Worm (Caenorhabditis elegans) whole organism, L2 larva: ENCODE results near the gene dnj-13.

Source experiments
- Y55F3AM.14 ChIP-seq: fragments of 200-800 bp; sonication (Bioruptor generic); optimal IDR thresholded peaks from 2 replicates; lab custom pipeline; 2018; ENCODE audit warnings: mild to moderate bottlenecking, missing genetic modification characterization, missing compliant biosample characterization
- aly-2 ChIP-seq: fragments of 150-350 bp; optimal IDR thresholded peaks from 2 replicates; lab custom pipeline; 2014; ENCODE audit warnings: missing biosample characterization, missing genetic modification characterization
- egl-27 ChIP-seq: sonication (generic microtip); optimal IDR thresholded peaks from 3 replicates; lab custom pipeline; 2017; ENCODE audit warnings: missing biosample characterization, missing genetic modification reagents, missing genetic modification characterization
- mdl-1 ChIP-seq, 2 experiments: fragments of 150-350 bp in 1 of 2; sonication (generic microtip) in 1 of 2; optimal IDR thresholded peaks; 2 replicates each; lab custom pipeline; 2017; ENCODE audit warnings: missing biosample characterization in 2 of 2, missing genetic modification characterization in 2 of 2
- nhr-21 ChIP-seq: fragments of 150-350 bp; optimal IDR thresholded peaks from 2 replicates; lab custom pipeline; 2014; ENCODE audit warnings: missing biosample characterization, missing genetic modification characterization
- nhr-237 ChIP-seq: fragments of 150-350 bp; optimal IDR thresholded peaks from 2 replicates; lab custom pipeline; 2014; ENCODE audit warnings: missing biosample characterization, missing genetic modification characterization
- nhr-25 ChIP-seq: fragments of 150-350 bp; sonication (generic microtip); optimal IDR thresholded peaks from 3 replicates; lab custom pipeline; 2014; ENCODE audit warnings: missing biosample characterization, missing genetic modification characterization
- sma-3 ChIP-seq: sonication (generic microtip); optimal IDR thresholded peaks from 2 replicates; lab custom pipeline; 2016; ENCODE audit warnings: missing genetic modification reagents, missing genetic modification characterization, missing compliant biosample characterization
- unc-62 ChIP-seq: fragments of 150-350 bp; optimal IDR thresholded peaks from 2 replicates; lab custom pipeline; 2014; ENCODE audit warnings: missing biosample characterization, missing genetic modification reagents, missing genetic modification characterization
- zag-1 ChIP-seq: fragments of 150-350 bp; optimal IDR thresholded peaks from 2 replicates; lab custom pipeline; 2014; ENCODE audit warnings: missing biosample characterization, missing genetic modification characterization

- TF ChIP-seq nhr-237 (tag; lab: Kevin White, UChicago) = no peak
- no peak for TF ChIP-seq mdl-1 (tag; optimal IDR thresholded peaks at IDR 0.05; lab: Kevin White, UChicago)
- no peak for TF ChIP-seq aly-2 (tag; lab: Kevin White, UChicago)
- TF ChIP-seq unc-62 (GFP tag; lab: Kevin White, UChicago) = no peak
- TF ChIP-seq zag-1 (tag; lab: Kevin White, UChicago) = no peak
- no peak for TF ChIP-seq sma-3
- no peak for TF ChIP-seq Y55F3AM.14 (GFP tag; lab: Kevin White, UChicago)
- TF ChIP-seq nhr-25 (tag; lab: Kevin White, UChicago) = no peak
- TF ChIP-seq nhr-21 (tag; lab: Kevin White, UChicago) = no peak
- TF ChIP-seq egl-27 (tag; lab: Kevin White, UChicago) = no peak
Measured at ce11 chrII:11518184-11518583, 27.3 kb upstream of the dnj-13 start, which contains the start of gene B0334.10.
